Fruit fly (Drosophila melanogaster) whole organism, embryonic: Measurements from ENCODE around the gene Tep1.

Experiments used
- CG10543 ChIP-seq: fragments of 200-800 bp; sonication (Bioruptor generic); optimal IDR thresholded peaks from 3 replicates; lab custom pipeline; 2017; ENCODE audit warnings: missing biosample characterization, mild to moderate bottlenecking, missing genetic modification characterization, moderate library complexity
- CG11560 ChIP-seq: fragments of 200-800 bp; sonication (Bioruptor generic); IDR thresholded peaks from 3 replicates; pipeline ENCODE4 v1.3.6; 2022; ENCODE audit warnings: missing biosample characterization, missing genetic modification characterization
- CG1647 ChIP-seq: fragments of 200-800 bp; sonication (Bioruptor generic); optimal IDR thresholded peaks from 3 replicates; lab custom pipeline; 2016; ENCODE audit warnings: missing biosample characterization, missing genetic modification characterization
- CG17359 ChIP-seq: fragments of 200-800 bp; sonication (Bioruptor generic); optimal IDR thresholded peaks from 3 replicates; lab custom pipeline; 2018; ENCODE audit warnings: missing biosample characterization, mild to moderate bottlenecking, missing genetic modification characterization, moderate library complexity
- CG18764 ChIP-seq: fragments of 200-800 bp; sonication (Bioruptor generic); optimal IDR thresholded peaks from 3 replicates; lab custom pipeline; 2016; ENCODE audit warnings: missing biosample characterization, missing genetic modification characterization
- CG34376 ChIP-seq: fragments of 200-800 bp; sonication (Bioruptor generic); optimal IDR thresholded peaks from 2 replicates; lab custom pipeline; 2018; ENCODE audit warnings: missing biosample characterization, mild to moderate bottlenecking, missing genetic modification characterization
- CG3726 ChIP-seq: fragments of 200-800 bp; sonication (Bioruptor generic); IDR thresholded peaks from 3 replicates; pipeline ENCODE4, ENCODE4 v1.3.6; 2022; ENCODE audit warnings: missing biosample characterization, missing genetic modification characterization
- CG3995 ChIP-seq: fragments of 200-800 bp; sonication (Bioruptor generic); optimal IDR thresholded peaks from 3 replicates; lab custom pipeline; 2016; ENCODE audit warnings: missing biosample characterization, missing genetic modification characterization
- CG4854 ChIP-seq: fragments of 200-800 bp; sonication (Bioruptor generic); optimal IDR thresholded peaks from 2 replicates; lab custom pipeline; 2016; ENCODE audit warnings: missing biosample characterization, missing genetic modification characterization, inconsistent platforms
- CG6175 ChIP-seq: fragments of 200-800 bp; sonication (Bioruptor generic); IDR thresholded peaks from 3 replicates; pipeline ENCODE4 v1.3.6; 2022; ENCODE audit warnings: missing biosample characterization, missing genetic modification characterization
- CG6272 ChIP-seq: fragments of 200-800 bp; sonication (Bioruptor generic); IDR thresholded peaks from 2 replicates; pipeline ENCODE4 v1.3.6; 2022; ENCODE audit warnings: missing biosample characterization, missing genetic modification characterization
- CG7786 ChIP-seq: fragments of 200-800 bp; sonication (Bioruptor generic); optimal IDR thresholded peaks from 2 replicates; lab custom pipeline; 2016; ENCODE audit warnings: missing biosample characterization, missing genetic modification characterization
- CG7987 ChIP-seq: fragments of 200-800 bp; sonication (Bioruptor generic); optimal IDR thresholded peaks from 2 replicates; lab custom pipeline; 2018; ENCODE audit warnings: missing biosample characterization, mild to moderate bottlenecking, missing genetic modification characterization, moderate library complexity
- CG8359 ChIP-seq: fragments of 200-800 bp; sonication (Bioruptor generic); optimal IDR thresholded peaks from 2 replicates; lab custom pipeline; 2017; ENCODE audit warnings: missing biosample characterization, mild to moderate bottlenecking, missing genetic modification characterization, borderline replicate concordance
- CG9437 ChIP-seq: fragments of 200-800 bp; sonication (Bioruptor generic); optimal IDR thresholded peaks from 2 replicates; lab custom pipeline; 2018; ENCODE audit warnings: missing biosample characterization, mild to moderate bottlenecking, missing genetic modification characterization
- CG9797 ChIP-seq: fragments of 200-800 bp; sonication (Bioruptor generic); optimal IDR thresholded peaks from 3 replicates; lab custom pipeline; 2018; ENCODE audit warnings: missing biosample characterization, mild to moderate bottlenecking, missing genetic modification characterization
- Camta ChIP-seq: fragments of 200-800 bp; sonication (Bioruptor generic); optimal IDR thresholded peaks from 2 replicates; lab custom pipeline; 2016; ENCODE audit warnings: missing biosample characterization, missing genetic modification characterization
- D19A ChIP-seq: fragments of 200-800 bp; optimal IDR thresholded peaks from 3 replicates; lab custom pipeline; 2019; ENCODE audit warnings: missing biosample characterization, mild to moderate bottlenecking, missing genetic modification characterization, moderate library complexity
- Doc2 ChIP-seq: fragments of 200-800 bp; sonication (Bioruptor generic); IDR thresholded peaks from 2 replicates; pipeline ENCODE4 v1.3.6; 2022; ENCODE audit warnings: missing biosample characterization, missing genetic modification characterization
- Dp ChIP-seq: fragments of 200-800 bp; sonication (Bioruptor generic); optimal IDR thresholded peaks from 2 replicates; lab custom pipeline; 2018; ENCODE audit warnings: missing biosample characterization, mild to moderate bottlenecking, missing genetic modification characterization, moderate library complexity
- HLH4C ChIP-seq: fragments of 200-800 bp; sonication (Bioruptor generic); IDR thresholded peaks from 3 replicates; pipeline ENCODE4 v1.3.6; 2022; ENCODE audit warnings: missing biosample characterization, missing genetic modification characterization; ENCODE audit not compliant: partially characterized antibody
- HLHmδ ChIP-seq: fragments of 200-800 bp; sonication (Bioruptor generic); optimal IDR thresholded peaks from 2 replicates; lab custom pipeline; 2018; ENCODE audit warnings: missing biosample characterization, mild to moderate bottlenecking, missing genetic modification characterization, moderate library complexity
- HmgD ChIP-seq: fragments of 200-800 bp; sonication (Bioruptor generic); optimal IDR thresholded peaks from 3 replicates; lab custom pipeline; 2016; ENCODE audit warnings: missing biosample characterization, missing genetic modification characterization
- MBD-R2 ChIP-seq: fragments of 200-800 bp; sonication (Bioruptor generic); IDR thresholded peaks from 2 replicates; pipeline ENCODE4 v1.3.6; 2022; ENCODE audit warnings: missing biosample characterization, missing genetic modification characterization
- NC2β ChIP-seq: fragments of 200-800 bp; sonication (Bioruptor generic); optimal IDR thresholded peaks from 2 replicates; lab custom pipeline; 2016; ENCODE audit warnings: missing biosample characterization, missing genetic modification characterization
- Nf-YB ChIP-seq: fragments of 200-800 bp; sonication (Bioruptor generic); optimal IDR thresholded peaks from 3 replicates; lab custom pipeline; 2019; ENCODE audit warnings: missing biosample characterization, mild to moderate bottlenecking, missing genetic modification characterization, moderate library complexity
- Taf1 ChIP-seq: fragments of 200-800 bp; sonication (Bioruptor generic); IDR thresholded peaks from 2 replicates; pipeline ENCODE4 v1.3.6; 2022; ENCODE audit warnings: missing biosample characterization, missing genetic modification characterization
- Trl ChIP-seq, 3 experiments: fragments of >200 bp in 2 of 3; fragments of 200-800 bp in 1 of 3; sonication (Bioruptor generic) in 1 of 3; optimal IDR thresholded peaks; 2 replicates in 1 of 3; 3 replicates in 2 of 3; lab custom pipeline; 2016 to 2017; ENCODE audit warnings: missing biosample characterization in 1 of 3, missing genetic modification characterization in 1 of 3
- YL-1 ChIP-seq: fragments of 200-800 bp; sonication (Bioruptor generic); optimal IDR thresholded peaks from 3 replicates; lab custom pipeline; 2017; ENCODE audit warnings: missing biosample characterization, mild to moderate bottlenecking, missing genetic modification characterization
- al ChIP-seq: fragments of 200-800 bp; sonication (Bioruptor generic); IDR thresholded peaks from 2 replicates; pipeline ENCODE4 v1.3.6; 2022; ENCODE audit warnings: missing biosample characterization, missing genetic modification characterization
- ap ChIP-seq: fragments of 200-800 bp; sonication (Bioruptor generic); IDR thresholded peaks from 2 replicates; pipeline ENCODE4 v1.3.6; 2022; ENCODE audit warnings: missing biosample characterization, missing genetic modification characterization
- az2 ChIP-seq: fragments of 200-800 bp; sonication (Bioruptor generic); optimal IDR thresholded peaks from 3 replicates; lab custom pipeline; 2016; ENCODE audit warnings: missing biosample characterization, missing genetic modification characterization
- btn ChIP-seq: fragments of 200-800 bp; sonication (Bioruptor generic); optimal IDR thresholded peaks from 2 replicates; lab custom pipeline; 2016; ENCODE audit warnings: missing biosample characterization, missing genetic modification characterization
- cad ChIP-seq: fragments of >200 bp; optimal IDR thresholded peaks from 2 replicates; lab custom pipeline; 2017; ENCODE audit warnings: missing biosample characterization, missing genetic modification characterization
- corto ChIP-seq: fragments of 200-800 bp; sonication (Bioruptor generic); optimal IDR thresholded peaks from 2 replicates; lab custom pipeline; 2016; ENCODE audit warnings: missing biosample characterization, mild to moderate bottlenecking, missing genetic modification characterization, moderate library complexity
- eve ChIP-seq, 2 experiments: fragments of >200 bp; optimal IDR thresholded peaks; 2 replicates each; lab custom pipeline; 2017; ENCODE audit warnings: missing biosample characterization in 2 of 2, missing genetic modification characterization in 2 of 2
- gro ChIP-seq: fragments of 200-800 bp; sonication (Bioruptor generic); optimal IDR thresholded peaks from 2 replicates; lab custom pipeline; 2016; ENCODE audit warnings: missing biosample characterization, missing genetic modification characterization
- insv ChIP-seq, 2 experiments: fragments of 200-800 bp; sonication (Bioruptor generic); optimal IDR thresholded peaks; 3 replicates each; lab custom pipeline; 2016 to 2018; ENCODE audit warnings: missing biosample characterization in 2 of 2, missing genetic modification characterization in 2 of 2
- ken ChIP-seq: fragments of 200-800 bp; sonication (Bioruptor generic); IDR thresholded peaks from 3 replicates; pipeline ENCODE4 v1.3.6; 2022; ENCODE audit warnings: missing biosample characterization, missing genetic modification characterization
- lab ChIP-seq: fragments of 200-800 bp; sonication (Bioruptor generic); optimal IDR thresholded peaks from 3 replicates; lab custom pipeline; 2017; ENCODE audit warnings: missing biosample characterization, missing genetic modification characterization, mild to moderate bottlenecking, moderate library complexity, missing genetic modification reagents
- luna ChIP-seq: fragments of 200-800 bp; sonication (Bioruptor generic); optimal IDR thresholded peaks from 2 replicates; lab custom pipeline; 2016; ENCODE audit warnings: missing biosample characterization, missing genetic modification characterization
- mam ChIP-seq: fragments of 200-800 bp; sonication (Bioruptor generic); optimal IDR thresholded peaks from 3 replicates; lab custom pipeline; 2016; ENCODE audit warnings: missing biosample characterization, missing genetic modification characterization
- ranshi ChIP-seq: fragments of 200-800 bp; sonication (Bioruptor generic); IDR thresholded peaks from 2 replicates; pipeline ENCODE4 v1.3.6; 2022; ENCODE audit warnings: missing biosample characterization, missing genetic modification characterization
- sima ChIP-seq: fragments of 200-800 bp; sonication (Bioruptor generic); optimal IDR thresholded peaks from 2 replicates; lab custom pipeline; 2016; ENCODE audit warnings: missing biosample characterization, missing genetic modification characterization
- slou ChIP-seq: fragments of 200-800 bp; sonication (Bioruptor generic); optimal IDR thresholded peaks from 3 replicates; lab custom pipeline; 2016; ENCODE audit warnings: missing biosample characterization, missing genetic modification characterization
- sqz ChIP-seq: fragments of 200-800 bp; sonication (Bioruptor generic); optimal IDR thresholded peaks from 3 replicates; lab custom pipeline; 2018; ENCODE audit warnings: missing biosample characterization, mild to moderate bottlenecking, missing genetic modification characterization
- tin ChIP-seq: fragments of 200-800 bp; sonication (Bioruptor generic); optimal IDR thresholded peaks from 3 replicates; lab custom pipeline; 2016; ENCODE audit warnings: missing biosample characterization, missing genetic modification characterization
- unpg ChIP-seq: fragments of 200-800 bp; sonication (Bioruptor generic); optimal IDR thresholded peaks from 3 replicates; lab custom pipeline; 2018; ENCODE audit warnings: missing biosample characterization, mild to moderate bottlenecking, missing genetic modification characterization, moderate library complexity
- z ChIP-seq: fragments of 200-800 bp; sonication (Bioruptor generic); IDR thresholded peaks from 3 replicates; pipeline ENCODE4 v1.3.6; 2022; ENCODE audit warnings: missing biosample characterization, missing genetic modification characterization
- zen ChIP-seq: fragments of 200-800 bp; sonication (Bioruptor generic); optimal IDR thresholded peaks from 3 replicates; lab custom pipeline; 2018; ENCODE audit warnings: missing biosample characterization, mild to moderate bottlenecking, missing genetic modification characterization, moderate library complexity

The Tep1 gene

DNA sequence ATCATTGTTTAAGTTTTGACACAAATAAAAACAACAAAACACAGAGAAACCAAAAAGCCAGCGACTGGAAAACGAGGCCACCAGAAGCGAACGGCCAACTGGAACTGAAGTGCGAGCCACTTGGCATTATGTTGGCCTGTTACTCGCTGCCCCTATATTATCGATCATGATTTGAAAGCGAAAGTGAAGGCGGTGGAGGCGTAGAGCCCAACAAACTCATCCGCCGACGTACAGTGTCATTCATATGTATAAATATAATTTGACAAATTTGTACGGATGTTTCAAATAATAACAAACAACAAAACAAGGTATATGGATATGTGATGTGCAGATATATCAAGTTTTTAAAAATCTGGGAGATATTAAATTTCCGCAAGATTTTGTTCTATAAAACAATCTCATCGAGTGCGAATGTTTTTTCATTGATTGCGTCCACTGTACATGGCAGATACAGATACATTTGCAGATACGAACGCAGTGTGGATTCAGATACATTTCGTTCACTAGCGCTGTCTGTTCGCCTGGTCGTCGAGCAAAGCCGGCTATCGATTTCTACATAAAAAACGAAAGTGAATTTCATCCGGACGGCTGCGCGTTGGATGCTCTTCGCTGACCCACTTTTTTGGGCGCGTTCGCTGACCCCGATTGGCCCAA, 17.5 kb upstream of the Tep1 start (continued):
- TF ChIP-seq CG10543 (GFP tag; lab: Kevin White, UChicago) (no peak), CG1647 (peak; percentile 92), CG11560 (tag; lab: Robert Waterston, UW) (peak; percentile 88), HLHmδ (peak; percentile 98), CG8359 (GFP tag; lab: Kevin White, UChicago) (peak; percentile 90), zen (peak; percentile 87), lab (GFP tag; lab: Kevin White, UChicago) (peak; percentile 95), CG3995 (peak; percentile 70), Trl (optimal IDR thresholded peaks at IDR 0.05; lab: Kevin White, UChicago) (no peak), Trl (GFP tag; optimal IDR thresholded peaks at IDR 0.05; lab: Kevin White, UChicago) (peak; percentile 97), CG7786 (GFP tag; lab: Kevin White, UChicago) (peak; percentile 95), mam (GFP tag; lab: Kevin White, UChicago) (peak; percentile 95), unpg (GFP tag; lab: Kevin White, UChicago) (peak; percentile 98), Camta (GFP tag; lab: Kevin White, UChicago) (peak; percentile 94), insv (GFP tag; optimal IDR thresholded peaks at IDR 0.05; lab: Kevin White, UChicago) (peak; percentile 62 to 64), CG6272 (GFP tag; lab: Robert Waterston, UW) (peak; percentile 92), az2 (peak; percentile 97), Nf-YB (GFP tag; lab: Kevin White, UChicago) (peak; percentile 80), sima (GFP tag; lab: Kevin White, UChicago) (peak; percentile 77), D19A (tag; lab: Kevin White, UChicago) (peak; percentile 92), luna (GFP tag; lab: Kevin White, UChicago) (peak; percentile 87), CG3726 (GFP tag; lab: Robert Waterston, UW) (peak; percentile 92), CG34376 (GFP tag; lab: Kevin White, UChicago) (peak; percentile 86), ken (GFP tag; lab: Robert Waterston, UW) (peak; percentile 93), Taf1 (GFP tag; lab: Robert Waterston, UW) (peak; percentile 89), NC2β (GFP tag; lab: Kevin White, UChicago) (peak; percentile 95), ap (GFP tag; lab: Robert Waterston, UW) (peak; percentile 92), eve (GFP tag; optimal IDR thresholded peaks at IDR 0.05; lab: Kevin White, UChicago) (peak in 1 of 2 experiments; percentile 98), ranshi (GFP tag; lab: Robert Waterston, UW) (peak; percentile 92), CG7987 (peak; percentile 66), HLH4C (GFP tag; lab: Robert Waterston, UW) (peak; percentile 18), slou (GFP tag; lab: Kevin White, UChicago) (peak; percentile 86), CG4854 (peak; percentile 92), z (GFP tag; lab: Robert Waterston, UW) (peak; percentile 16; the same call in 1 of the 3 replicates), CG17359 (tag; lab: Kevin White, UChicago) (peak; percentile 97), gro (GFP tag; lab: Kevin White, UChicago) (peak; percentile 91), CG6175 (peak; percentile 81), CG18764 (GFP tag; lab: Kevin White, UChicago) (peak; percentile 90), al (GFP tag; lab: Robert Waterston, UW) (peak; percentile 93), tin (GFP tag; lab: Kevin White, UChicago) (peak; percentile 93), CG9797 (GFP tag; lab: Kevin White, UChicago) (peak; percentile 35), btn (GFP tag; lab: Kevin White, UChicago) (peak; percentile 93), corto (GFP tag; lab: Kevin White, UChicago) (peak; percentile 88), Doc2 (GFP tag; lab: Robert Waterston, UW) (peak; percentile 76; the same call in 1 of the 2 replicates), HmgD (GFP tag; lab: Kevin White, UChicago) (peak; percentile 76), CG9437 (GFP tag; lab: Kevin White, UChicago) (peak; percentile 91), Dp (peak; percentile 4), cad (GFP tag; lab: Kevin White, UChicago) (no peak), MBD-R2 (GFP tag; lab: Robert Waterston, UW) (peak; percentile 85), YL-1 (GFP tag; lab: Kevin White, UChicago) (peak; percentile 81), sqz (GFP tag; lab: Kevin White, UChicago) (peak; percentile 92)
